Worm (Caenorhabditis elegans) whole organism, midembryonic: ENCODE results near the gene srn-1.

Experiments used
- cog-1 ChIP-seq: sonication (generic microtip); optimal IDR thresholded peaks from 2 replicates; lab custom pipeline; 2016; ENCODE audit warnings: missing genetic modification characterization, missing compliant biosample characterization
- med-1 ChIP-seq: sonication (generic microtip); optimal IDR thresholded peaks from 2 replicates; lab custom pipeline; 2017; ENCODE audit warnings: missing genetic modification characterization, mild to moderate bottlenecking, missing compliant biosample characterization, antibody characterized with exemption, missing genetic modification reagents; ENCODE audit not compliant: insufficient read depth
- ref-1 ChIP-seq: fragments of 200-800 bp; sonication (Bioruptor generic); conservative IDR thresholded peaks from 2 replicates; pipeline ENCODE4 v1.3.6; 2022; ENCODE audit warnings: missing genetic modification reagents, missing genetic modification characterization, missing compliant biosample characterization
- tab-1 ChIP-seq: fragments of 200-800 bp; sonication (Bioruptor generic); IDR thresholded peaks from 2 replicates; pipeline ENCODE4 v1.3.6; 2022; ENCODE audit warnings: missing genetic modification characterization, missing compliant biosample characterization
- ztf-23 ChIP-seq: fragments of 200-800 bp; sonication (Bioruptor generic); IDR thresholded peaks from 2 replicates; pipeline ENCODE4 v1.3.6; 2022; ENCODE audit warnings: missing genetic modification reagents, missing genetic modification characterization, missing compliant biosample characterization
- ztf-29 ChIP-seq: fragments of 200-800 bp; sonication (Bioruptor generic); IDR thresholded peaks from 2 replicates; pipeline ENCODE4 v1.3.6; 2022; ENCODE audit warnings: missing genetic modification reagents, missing genetic modification characterization, missing compliant biosample characterization

ce11 chrV:6249135-6249534 is 37.1 kb downstream of the srn-1 start:
- TF ChIP-seq tab-1 (no peak), ztf-23 (GFP tag; lab: Robert Waterston, UW) (no peak), med-1 (GFP tag; lab: Kevin White, UChicago) (no peak), ref-1 (no peak), ztf-29 (GFP tag; lab: Robert Waterston, UW) (no peak), cog-1 (tag; lab: Kevin White, UChicago) (no peak)
